Worm (Caenorhabditis elegans): Measurements from ENCODE around the gene cyb-3.

The cyb-3 gene

ce11 chrV:15434647-15435046 lies 39.2 kb downstream of the cyb-3 start:
- TF ChIP-seq nhr-12 (tag; optimal IDR thresholded peaks at IDR 0.05) (no peak), pqm-1 (tag; optimal IDR thresholded peaks at IDR 0.05) (peak; percentile 62), elt-2 (tag; optimal IDR thresholded peaks at IDR 0.05) (peak; percentile 37), pha-4 (tag; optimal IDR thresholded peaks at IDR 0.05) (peak; percentile 39)

DNA sequence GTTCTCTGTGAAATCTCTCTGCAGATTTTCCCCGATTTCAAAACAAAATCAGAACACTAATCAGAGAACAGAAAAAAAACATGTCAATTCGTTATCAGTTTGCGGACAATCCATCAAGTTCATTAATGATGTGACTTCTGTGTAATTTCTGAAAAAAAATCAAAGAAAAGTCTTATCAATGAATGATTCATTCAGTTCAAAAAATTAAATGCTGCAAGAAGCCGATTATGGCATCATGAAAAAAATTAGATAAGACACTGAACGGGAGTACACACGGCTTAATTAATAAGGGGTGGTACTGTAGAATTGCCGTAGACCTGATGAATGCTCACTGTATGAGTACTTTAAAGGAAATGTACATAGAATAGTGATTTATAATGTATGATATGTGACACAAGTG lies 40.6 kb downstream of the cyb-3 start:
- TF ChIP-seq fkh-10 (GFP tag; optimal IDR thresholded peaks at IDR 0.05) (no peak), ztf-4 (tag; optimal IDR thresholded peaks at IDR 0.05) (no peak), aly-2 (tag; optimal IDR thresholded peaks at IDR 0.05) (no peak), ceh-82 (tag; optimal IDR thresholded peaks at IDR 0.05) (no peak), jun-1 (tag; optimal IDR thresholded peaks at IDR 0.05) (peak; percentile 46), pqm-1 (tag; optimal IDR thresholded peaks at IDR 0.05) (peak; percentile 98), elt-2 (tag; optimal IDR thresholded peaks at IDR 0.05) (peak; percentile 90)

ce11 chrV:15442384-15442783 lies 46.9 kb downstream of the cyb-3 start:
- peak; percentile 62 for TF ChIP-seq nfya-1 (tag; optimal IDR thresholded peaks at IDR 0.05; ENCODE audit: insufficient read depth)
- TF ChIP-seq pqm-1 (tag; optimal IDR thresholded peaks at IDR 0.05), result no peak

- TF ChIP-seq egl-5 (tag; optimal IDR thresholded peaks at IDR 0.05), result no peak
Observed at ce11 chrV:15443708-15444107, 48.2 kb downstream of the cyb-3 start, which contains the start of gene T26H5.10. T26H5.10 (minus strand) TSS chrV:15443808.

DNA sequence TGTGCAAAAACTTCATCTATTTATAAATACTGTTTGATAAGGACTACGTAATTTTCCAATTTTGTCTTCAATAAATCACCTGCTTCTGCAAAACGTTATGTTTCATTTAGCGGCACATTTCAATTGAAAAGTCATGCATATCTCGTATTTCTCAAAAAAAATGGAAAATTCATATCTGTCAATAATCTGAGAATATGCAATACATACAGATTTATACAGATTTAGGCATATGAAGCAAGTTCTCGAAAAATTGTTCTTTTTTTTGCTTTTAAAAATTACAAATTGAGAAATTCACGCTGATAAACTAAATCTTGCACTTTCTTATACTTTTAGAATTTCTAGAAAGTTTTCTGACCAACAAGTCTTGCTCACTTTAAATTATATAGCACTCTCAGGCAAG lies 48.7 kb downstream of the cyb-3 start, which contains the start of gene T26H5.11:
Gene T26H5.11, minus strand, starts transcription at position 101 of the 400 bp plus-strand sequence.
- TF ChIP-seq fos-1 (tag; optimal IDR thresholded peaks at IDR 0.05), result no peak
- no peak for TF ChIP-seq nhr-43 (tag; optimal IDR thresholded peaks at IDR 0.05; ENCODE audit: poor library complexity, severe bottlenecking)
- no peak for TF ChIP-seq nhr-28 (tag; optimal IDR thresholded peaks at IDR 0.05)
- no peak for TF ChIP-seq pqm-1 (tag; optimal IDR thresholded peaks at IDR 0.05)
- TF ChIP-seq elt-3 (tag; optimal IDR thresholded peaks at IDR 0.05), result no peak
- no peak for TF ChIP-seq elt-1 (tag; optimal IDR thresholded peaks at IDR 0.05)
- no peak for TF ChIP-seq nhr-237 (tag; optimal IDR thresholded peaks at IDR 0.05)
- TF ChIP-seq snpc-4 (tag; optimal IDR thresholded peaks at IDR 0.05), result no peak
- TF ChIP-seq ceh-28 (tag; optimal IDR thresholded peaks at IDR 0.05), result no peak
- TF ChIP-seq nfya-1 (tag; optimal IDR thresholded peaks at IDR 0.05; ENCODE audit: insufficient read depth), result no peak
- TF ChIP-seq nhr-76 (tag; optimal IDR thresholded peaks at IDR 0.05), result no peak
- no peak for TF ChIP-seq tbx-2 (tag; optimal IDR thresholded peaks at IDR 0.05)
- TF ChIP-seq hmg-11 (tag; optimal IDR thresholded peaks at IDR 0.05), result no peak
- TF ChIP-seq nhr-23 (tag; optimal IDR thresholded peaks at IDR 0.05), result no peak
- no peak for TF ChIP-seq elt-2 (tag; optimal IDR thresholded peaks at IDR 0.05)
- TF ChIP-seq nhr-67 (tag; optimal IDR thresholded peaks at IDR 0.05), result no peak

ce11 chrV:15444615-15445014 lies 49.1 kb downstream of the cyb-3 start, which contains the start of gene T26H5.9:
T26H5.9 (plus strand) TSS chrV:15444916.
- TF ChIP-seq daf-12 (tag; optimal IDR thresholded peaks at IDR 0.05) (no peak), elt-2 (tag; optimal IDR thresholded peaks at IDR 0.05) (peak; percentile 65), pqm-1 (tag; optimal IDR thresholded peaks at IDR 0.05) (peak; percentile 12)

DNA sequence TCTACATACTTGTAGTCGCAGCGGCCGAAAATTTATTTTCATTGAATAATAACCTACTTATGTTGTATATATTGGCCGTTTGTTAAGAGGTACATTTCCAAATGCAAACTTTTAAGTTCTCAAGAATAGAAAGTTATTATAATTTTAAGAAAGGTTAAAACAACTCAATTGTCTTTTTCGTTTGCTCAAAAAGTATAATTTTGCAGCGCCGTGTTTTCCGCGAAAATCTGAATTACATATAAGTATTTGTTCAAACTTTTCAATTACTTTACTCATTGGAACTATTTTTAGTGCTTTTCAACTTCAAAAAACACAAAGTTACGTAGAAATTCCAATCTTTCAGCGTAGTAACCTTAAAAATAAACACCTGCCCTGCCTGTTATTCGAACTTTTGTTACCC lies 49.9 kb downstream of the cyb-3 start, which contains the start of gene srh-239:
Gene srh-239, plus strand, starts transcription at position 301 of the 400 bp plus-strand sequence.
- TF ChIP-seq ztf-4 (tag; optimal IDR thresholded peaks at IDR 0.05), result no peak
- TF ChIP-seq unc-62 (GFP tag; optimal IDR thresholded peaks at IDR 0.05), result no peak
- no peak for TF ChIP-seq sea-2 (GFP tag; optimal IDR thresholded peaks at IDR 0.05)
- no peak for TF ChIP-seq elt-2 (tag; optimal IDR thresholded peaks at IDR 0.05)
- no peak for TF ChIP-seq ceh-82 (tag; optimal IDR thresholded peaks at IDR 0.05)
- TF ChIP-seq eor-1 (tag; optimal IDR thresholded peaks at IDR 0.05), result no peak
- TF ChIP-seq mdl-1 (tag; optimal IDR thresholded peaks at IDR 0.05), result no peak
- no peak for TF ChIP-seq nhr-76 (tag; optimal IDR thresholded peaks at IDR 0.05)
